Fruit fly (Drosophila melanogaster) whole organism: ENCODE data around the gene CG32354.

Experiments used
- CG8478 ChIP-seq: fragments of >200 bp; optimal IDR thresholded peaks from 2 replicates; lab custom pipeline; 2018; ENCODE audit warnings: inconsistent platforms
- pan ChIP-seq: fragments of >200 bp; optimal IDR thresholded peaks from 2 replicates; lab custom pipeline; 2017
- usp ChIP-seq: fragments of >200 bp; optimal IDR thresholded peaks from 2 replicates; lab custom pipeline; 2017; ENCODE audit warnings: missing biosample characterization, missing genetic modification characterization, mixed read lengths

DNA sequence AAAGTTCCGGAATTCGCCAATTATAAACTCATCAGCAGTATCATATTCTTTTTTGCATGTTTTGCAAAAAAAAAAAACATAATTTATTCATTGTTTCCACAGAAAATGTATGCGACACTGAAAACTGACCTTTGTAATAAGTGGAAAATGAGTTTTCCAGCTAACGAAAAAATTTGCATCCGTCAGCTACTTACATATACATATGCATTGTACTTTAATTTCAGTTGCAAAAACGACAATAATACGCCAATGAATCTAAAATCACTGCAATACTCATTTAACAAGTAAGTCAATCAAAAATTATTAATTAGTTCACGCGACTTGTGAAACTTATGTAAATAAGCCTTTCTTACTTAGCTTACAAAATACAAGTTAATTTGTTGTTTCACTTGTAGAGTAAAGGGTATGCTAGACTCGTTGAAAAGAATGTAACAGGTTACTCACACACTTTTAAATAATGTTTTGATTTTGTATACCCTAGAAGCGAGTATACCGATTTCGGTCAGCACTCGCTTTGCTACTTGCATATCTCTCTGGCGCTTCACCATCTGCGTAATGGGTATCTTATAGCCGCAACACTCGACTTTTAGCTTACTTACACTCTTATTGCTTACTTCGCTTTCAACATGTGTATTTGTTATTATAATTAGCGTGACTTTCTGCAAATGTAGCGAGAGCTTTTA, 23.1 kb downstream of the CG32354 start:
- peak; percentile 85 for TF ChIP-seq pan (lab: Kevin White, UChicago)
- TF ChIP-seq usp: no peak
- no peak for TF ChIP-seq CG8478 (lab: Kevin White, UChicago)
